Worm (Caenorhabditis elegans) whole organism, L4/young adult: ENCODE measurements around the gene str-37.

Source experiments
- W03F9.2 ChIP-seq: fragments of 150-350 bp; optimal IDR thresholded peaks from 2 replicates; lab custom pipeline; 2014; ENCODE audit warnings: missing biosample characterization, missing genetic modification characterization
- dao-5 ChIP-seq: sonication (generic microtip); optimal IDR thresholded peaks from 2 replicates; lab custom pipeline; 2016; ENCODE audit warnings: missing genotype, missing genetic modification characterization, moderate library complexity, missing compliant biosample characterization
- him-1 ChIP-seq: sonication (generic microtip); optimal IDR thresholded peaks from 2 replicates; lab custom pipeline; 2016; ENCODE audit warnings: missing genotype, missing genetic modification reagents, missing genetic modification characterization, missing compliant biosample characterization

DNA sequence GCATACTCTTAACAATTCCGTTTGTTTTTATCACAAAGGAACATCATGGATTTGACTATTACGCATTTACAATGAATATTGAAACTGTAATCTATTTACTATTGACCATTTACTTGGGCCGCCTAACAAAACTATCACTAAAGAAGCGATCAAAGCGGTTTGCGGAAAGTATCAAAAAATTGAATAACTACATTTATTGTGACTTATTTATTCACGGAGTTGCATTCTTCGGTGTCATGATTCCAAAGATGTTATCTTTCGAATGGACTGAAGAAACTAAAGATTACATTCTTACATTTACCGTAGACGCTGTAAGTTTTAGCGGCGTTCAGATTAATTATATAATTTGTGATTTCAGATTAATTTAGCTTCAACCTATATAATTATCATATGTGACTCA is 36.7 kb downstream of the str-37 start:
- no peak for TF ChIP-seq him-1 (tag; lab: Kevin White, UChicago)
- no peak for TF ChIP-seq dao-5 (tag; lab: Kevin White, UChicago)
- TF ChIP-seq W03F9.2 (tag; lab: Kevin White, UChicago), result no peak
